Worm (Caenorhabditis elegans) whole organism, young adult: Measurements from ENCODE around the gene T03G11.10.
A peak's percentile ranks its signal among the peaks of the same experiment; 100 is the strongest.

ENCODE experiments used
- F33H1.4 ChIP-seq: fragments of 200-800 bp; sonication (Bioruptor generic); IDR thresholded peaks from 2 replicates; pipeline ENCODE4 v1.3.6; 2022; ENCODE audit warnings: missing genetic modification reagents, missing genetic modification characterization, missing compliant biosample characterization
- F37B4.10 ChIP-seq: fragments of 200-800 bp; sonication (Bioruptor generic); IDR thresholded peaks from 2 replicates; pipeline ENCODE4 v1.3.6; 2022; ENCODE audit warnings: missing genetic modification characterization, missing compliant biosample characterization
- ZK185.1 ChIP-seq: sonication (generic microtip); optimal IDR thresholded peaks from 2 replicates; lab custom pipeline; 2016; ENCODE audit warnings: mild to moderate bottlenecking, missing genetic modification characterization, missing compliant biosample characterization; ENCODE audit not compliant: poor library complexity, severe bottlenecking
- akir-1 ChIP-seq: fragments of 200-800 bp; sonication (Bioruptor generic); optimal IDR thresholded peaks from 2 replicates; lab custom pipeline; 2018; ENCODE audit warnings: mild to moderate bottlenecking, missing genetic modification characterization, moderate library complexity, missing compliant biosample characterization
- ama-1 ChIP-seq, 3 experiments: fragments of 150-350 bp in 1 of 3; sonication (generic microtip) in 2 of 3; optimal IDR thresholded peaks; 2 replicates each; lab custom pipeline; 2014 to 2018; ENCODE audit warnings: missing biosample characterization in 2 of 3, missing genetic modification characterization in 2 of 3, missing genetic modification reagents in 2 of 3
- atf-7 ChIP-seq: sonication (generic microtip); optimal IDR thresholded peaks from 2 replicates; lab custom pipeline; 2017; ENCODE audit warnings: mild to moderate bottlenecking, missing genetic modification characterization, missing compliant biosample characterization
- bed-2 ChIP-seq: fragments of 200-800 bp; sonication (Bioruptor generic); IDR thresholded peaks from 2 replicates; pipeline ENCODE4 v1.3.6; 2022; ENCODE audit warnings: missing genetic modification reagents, missing genetic modification characterization, missing compliant biosample characterization
- cebp-1 ChIP-seq, 2 experiments: fragments of 200-800 bp in 1 of 2; sonication (Bioruptor generic) in 1 of 2; sonication (generic microtip) in 1 of 2; IDR thresholded peaks in 1 of 2; optimal IDR thresholded peaks in 1 of 2; 2 replicates each; pipeline versions ENCODE4 v1.3.6 to Lab custom; 2017 to 2022; ENCODE audit warnings: missing compliant biosample characterization in 2 of 2, missing genetic modification characterization in 2 of 2, mild to moderate bottlenecking in 1 of 2, missing genetic modification reagents in 1 of 2, moderate library complexity in 1 of 2
- ceh-27 ChIP-seq: fragments of 200-800 bp; sonication (Bioruptor generic); optimal IDR thresholded peaks from 2 replicates; lab custom pipeline; 2018; ENCODE audit warnings: mild to moderate bottlenecking, missing genetic modification characterization, moderate library complexity, missing compliant biosample characterization
- ceh-40 ChIP-seq: fragments of 200-800 bp; sonication (Bioruptor generic); IDR thresholded peaks from 2 replicates; pipeline ENCODE4 v1.3.6; 2022; ENCODE audit warnings: missing genetic modification characterization, missing compliant biosample characterization
- die-1 ChIP-seq: sonication (generic microtip); optimal IDR thresholded peaks from 2 replicates; lab custom pipeline; 2016; ENCODE audit warnings: missing genotype, mild to moderate bottlenecking, missing genetic modification characterization, missing compliant biosample characterization
- dox-1 ChIP-seq: fragments of 200-800 bp; sonication (Bioruptor generic); IDR thresholded peaks from 2 replicates; pipeline ENCODE4 v1.3.6; 2022; ENCODE audit warnings: missing genetic modification reagents, missing genetic modification characterization, missing compliant biosample characterization
- dpff-1 ChIP-seq: sonication (generic microtip); optimal IDR thresholded peaks from 2 replicates; lab custom pipeline; 2017; ENCODE audit warnings: mild to moderate bottlenecking, missing genetic modification characterization, missing compliant biosample characterization
- ets-4 ChIP-seq: fragments of 200-800 bp; sonication (Bioruptor generic); optimal IDR thresholded peaks from 2 replicates; lab custom pipeline; 2018; ENCODE audit warnings: mild to moderate bottlenecking, missing genetic modification characterization, missing compliant biosample characterization
- hmg-1.2 ChIP-seq: fragments of 200-800 bp; sonication (Bioruptor generic); IDR thresholded peaks from 2 replicates; pipeline ENCODE4 v1.3.6; 2022; ENCODE audit warnings: missing genetic modification reagents, missing genetic modification characterization, missing compliant biosample characterization
- let-607 ChIP-seq, 2 experiments: fragments of 200-800 bp in 1 of 2; sonication (Bioruptor generic) in 1 of 2; sonication (generic microtip) in 1 of 2; optimal IDR thresholded peaks; 2 replicates each; lab custom pipeline; 2016 to 2018; ENCODE audit warnings: mild to moderate bottlenecking in 2 of 2, missing compliant biosample characterization in 2 of 2, missing genetic modification characterization in 2 of 2, moderate library complexity in 2 of 2, missing genotype in 1 of 2
- lin-35 ChIP-seq, 3 experiments: fragments of 150-350 bp in 2 of 3; sonication (generic microtip) in 1 of 3; optimal IDR thresholded peaks; 2 replicates each; lab custom pipeline; 2014 to 2018; ENCODE audit warnings: missing biosample characterization in 3 of 3, missing genetic modification characterization in 3 of 3, missing genetic modification reagents in 3 of 3
- madf-3 ChIP-seq: fragments of 200-800 bp; sonication (Bioruptor generic); IDR thresholded peaks from 2 replicates; pipeline ENCODE4 v1.3.6; 2022; ENCODE audit warnings: missing genetic modification reagents, missing genetic modification characterization, missing compliant biosample characterization
- madf-6 ChIP-seq: fragments of 200-800 bp; sonication (Bioruptor generic); IDR thresholded peaks from 2 replicates; pipeline ENCODE4 v1.3.6; 2022; ENCODE audit warnings: missing genetic modification reagents, missing genetic modification characterization, missing compliant biosample characterization
- mcd-1 ChIP-seq: fragments of 200-800 bp; sonication (Bioruptor generic); IDR thresholded peaks from 2 replicates; pipeline ENCODE4 v1.3.6; 2022; ENCODE audit warnings: missing genetic modification reagents, missing genetic modification characterization, missing compliant biosample characterization
- nfyb-1 ChIP-seq: fragments of 200-800 bp; sonication (Bioruptor generic); IDR thresholded peaks from 2 replicates; pipeline ENCODE4 v1.3.6; 2022; ENCODE audit warnings: missing genetic modification reagents, missing genetic modification characterization, missing compliant biosample characterization
- nhr-80 ChIP-seq: sonication (generic microtip); optimal IDR thresholded peaks from 2 replicates; lab custom pipeline; 2016; ENCODE audit warnings: missing genetic modification characterization, missing compliant biosample characterization
- nhr-90 ChIP-seq: sonication (generic microtip); optimal IDR thresholded peaks from 2 replicates; lab custom pipeline; 2016; ENCODE audit warnings: missing genotype, mild to moderate bottlenecking, missing genetic modification characterization, missing compliant biosample characterization
- pbrm-1 ChIP-seq: fragments of 200-800 bp; sonication (Bioruptor generic); IDR thresholded peaks from 2 replicates; pipeline ENCODE4 v1.3.6; 2022; ENCODE audit warnings: missing genetic modification reagents, missing genetic modification characterization, missing compliant biosample characterization
- rec-8 ChIP-seq, 2 experiments: sonication (generic microtip); optimal IDR thresholded peaks; 2 replicates each; lab custom pipeline; 2016; ENCODE audit warnings: mild to moderate bottlenecking in 2 of 2, missing genetic modification characterization in 2 of 2, missing genetic modification reagents in 2 of 2, missing genotype in 2 of 2, missing biosample characterization in 1 of 2, missing compliant biosample characterization in 1 of 2, moderate library complexity in 1 of 2
- repo-1 ChIP-seq: sonication (generic microtip); optimal IDR thresholded peaks from 2 replicates; lab custom pipeline; 2017; ENCODE audit warnings: mild to moderate bottlenecking, missing genetic modification characterization, missing compliant biosample characterization
- snpc-3.4 ChIP-seq: sonication (generic microtip); optimal IDR thresholded peaks from 2 replicates; lab custom pipeline; 2017; ENCODE audit warnings: missing genetic modification characterization, mild to moderate bottlenecking, missing compliant biosample characterization, antibody characterized with exemption, moderate library complexity, missing genotype, missing genetic modification reagents
- snpc-4 ChIP-seq, 5 experiments: fragments of 150-350 bp in 1 of 5; sonication (generic microtip) in 4 of 5; optimal IDR thresholded peaks; 2 replicates each; lab custom pipeline; 2014 to 2018; ENCODE audit warnings: missing genetic modification characterization in 5 of 5, missing biosample characterization in 3 of 5, antibody characterized with exemption in 2 of 5, mild to moderate bottlenecking in 2 of 5, missing compliant biosample characterization in 2 of 5, missing genotype in 2 of 5, moderate library complexity in 2 of 5, missing genetic modification reagents in 1 of 5
- somi-1 ChIP-seq: fragments of 200-800 bp; sonication (Bioruptor generic); optimal IDR thresholded peaks from 2 replicates; lab custom pipeline; 2018; ENCODE audit warnings: mild to moderate bottlenecking, missing genetic modification characterization, missing compliant biosample characterization
- sptf-2 ChIP-seq: fragments of 200-800 bp; sonication (Bioruptor generic); optimal IDR thresholded peaks from 2 replicates; lab custom pipeline; 2018; ENCODE audit warnings: mild to moderate bottlenecking, missing genetic modification characterization, missing compliant biosample characterization
- tbp1 ChIP-seq: fragments of 200-800 bp; sonication (Bioruptor generic); optimal IDR thresholded peaks from 2 replicates; lab custom pipeline; 2018; ENCODE audit warnings: mild to moderate bottlenecking, missing genetic modification characterization, missing compliant biosample characterization
- ztf-22 ChIP-seq: fragments of 200-800 bp; sonication (Bioruptor generic); optimal IDR thresholded peaks from 2 replicates; lab custom pipeline; 2018; ENCODE audit warnings: mild to moderate bottlenecking, missing genetic modification characterization, moderate library complexity, missing compliant biosample characterization
- ztf-6 ChIP-seq: fragments of 200-800 bp; sonication (Bioruptor generic); IDR thresholded peaks from 2 replicates; pipeline ENCODE4 v1.3.6; 2022; ENCODE audit warnings: missing genetic modification reagents, missing genetic modification characterization, missing compliant biosample characterization

T03G11.10 gene

ce11 chrX:5213565-5213964 lies 42.6 kb upstream of the T03G11.10 start:
- TF ChIP-seq nfyb-1: 0 out of 2 replicates have a peak, but pooled peaks have one; percentile 44
- TF ChIP-seq tbp1: peak; percentile 22
- TF ChIP-seq cebp-1 (GFP tag; IDR thresholded peaks at IDR 0.05; lab: Robert Waterston, UW): no peak
- TF ChIP-seq cebp-1 (tag; optimal IDR thresholded peaks at IDR 0.05; lab: Kevin White, UChicago): peak; percentile 2
- TF ChIP-seq dox-1 (GFP tag; lab: Robert Waterston, UW): 0 out of 2 replicates have a peak, but pooled peaks have one; percentile 8
- TF ChIP-seq nhr-90: peak; percentile 15
- peak; percentile 39 for TF ChIP-seq ets-4 (GFP tag; lab: Kevin White, UChicago)
- TF ChIP-seq snpc-4 (GFP tag; optimal IDR thresholded peaks at IDR 0.05; lab: Kevin White, UChicago): no peak
- peak in 1 of 4 experiments; percentile 4 for TF ChIP-seq snpc-4 (tag; optimal IDR thresholded peaks at IDR 0.05; lab: Kevin White, UChicago)
- peak; percentile 54 for TF ChIP-seq atf-7 (tag; lab: Kevin White, UChicago)
- peak; percentile 66 for TF ChIP-seq ztf-22 (GFP tag; lab: Kevin White, UChicago)
- TF ChIP-seq nhr-80 (tag; lab: Kevin White, UChicago): peak; percentile 97
- TF ChIP-seq F33H1.4 (GFP tag; lab: Robert Waterston, UW): no peak
- no peak for TF ChIP-seq madf-6 (GFP tag; lab: Robert Waterston, UW)
- no peak for TF ChIP-seq akir-1 (GFP tag; lab: Kevin White, UChicago)
- TF ChIP-seq let-607 (tag; optimal IDR thresholded peaks at IDR 0.05; lab: Kevin White, UChicago): peak in 1 of 2 experiments; percentile 61
- TF ChIP-seq sptf-2 (GFP tag; lab: Kevin White, UChicago): peak; percentile 44
- TF ChIP-seq pbrm-1: 0 out of 2 replicates have a peak, but pooled peaks have one; percentile 19
- TF ChIP-seq ama-1 (optimal IDR thresholded peaks at IDR 0.05; lab: Kevin White, UChicago): no peak
- no peak for TF ChIP-seq ama-1 (GFP tag; optimal IDR thresholded peaks at IDR 0.05; lab: Kevin White, UChicago)

ce11 chrX:5213032-5213431 lies 42.0 kb upstream of the T03G11.10 start:
- no peak for TF ChIP-seq rec-8 (tag; optimal IDR thresholded peaks at IDR 0.05; lab: Kevin White, UChicago)
- TF ChIP-seq nhr-80 (tag; lab: Kevin White, UChicago): no peak
- no peak for TF ChIP-seq bed-2
- no peak for TF ChIP-seq repo-1 (tag; lab: Kevin White, UChicago)
- no peak for TF ChIP-seq dpff-1
- no peak for TF ChIP-seq ceh-40 (GFP tag; lab: Robert Waterston, UW)

- TF ChIP-seq nhr-80 (tag; lab: Kevin White, UChicago) (peak; percentile 33), lin-35 (GFP tag; optimal IDR thresholded peaks at IDR 0.05; lab: Kevin White, UChicago) (no peak)
- TF ChIP-seq, all 124 proteins: peak for 1
Measured at ce11 chrX:5210927-5211655, 40.1 kb upstream of the T03G11.10 start.

ce11 chrX:5210524-5210923 lies 39.5 kb upstream of the T03G11.10 start:
- TF ChIP-seq ceh-27 (GFP tag; lab: Kevin White, UChicago) (peak; percentile 15), ceh-40 (GFP tag; lab: Robert Waterston, UW) (no peak), somi-1 (no peak), die-1 (no peak), madf-6 (GFP tag; lab: Robert Waterston, UW) (no peak), snpc-3.4 (tag; lab: Kevin White, UChicago) (no peak), ZK185.1 (tag; lab: Kevin White, UChicago) (no peak), mcd-1 (GFP tag; lab: Robert Waterston, UW) (no peak), ztf-6 (GFP tag; lab: Robert Waterston, UW) (no peak), F37B4.10 (no peak), hmg-1.2 (GFP tag; lab: Robert Waterston, UW) (peak; percentile 33; the same call in 1 of the 2 replicates), madf-3 (GFP tag; lab: Robert Waterston, UW) (no peak)
